Worm (Caenorhabditis elegans): ENCODE data around the gene pdr-1.

The pdr-1 gene

DNA sequence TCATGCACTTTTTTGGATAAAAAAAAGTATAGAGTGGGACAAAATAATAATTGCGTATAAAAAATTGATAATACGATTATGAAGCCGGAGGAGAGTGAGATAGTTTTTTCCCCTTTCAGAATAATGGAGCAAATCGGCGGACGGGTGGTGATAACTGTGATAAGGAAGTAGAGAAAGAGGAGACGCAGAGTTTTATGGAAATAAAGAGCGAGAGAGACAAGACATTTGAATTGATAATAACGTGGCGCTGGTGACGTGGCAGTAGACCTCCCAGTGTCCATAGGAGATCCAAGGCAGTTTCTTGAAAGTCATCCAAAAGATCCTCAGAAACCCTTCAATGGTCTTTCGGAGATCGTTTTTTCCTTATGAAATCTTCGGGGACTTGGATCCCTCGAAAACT is 37.5 kb upstream of the pdr-1 start (continued):
- peak; percentile 77 for TF ChIP-seq elt-2 (tag; optimal IDR thresholded peaks at IDR 0.05)
- no peak for TF ChIP-seq ztf-4 (tag; optimal IDR thresholded peaks at IDR 0.05)
- TF ChIP-seq nhr-77 (tag; optimal IDR thresholded peaks at IDR 0.05): no peak
- TF ChIP-seq mab-9 (GFP tag; IDR thresholded peaks at IDR 0.05): no peak
- no peak for TF ChIP-seq grh-1 (GFP tag; IDR thresholded peaks at IDR 0.05)
- TF ChIP-seq vab-15 (tag; optimal IDR thresholded peaks at IDR 0.05): no peak
- TF ChIP-seq rnt-1 (tag; optimal IDR thresholded peaks at IDR 0.05): no peak

DNA sequence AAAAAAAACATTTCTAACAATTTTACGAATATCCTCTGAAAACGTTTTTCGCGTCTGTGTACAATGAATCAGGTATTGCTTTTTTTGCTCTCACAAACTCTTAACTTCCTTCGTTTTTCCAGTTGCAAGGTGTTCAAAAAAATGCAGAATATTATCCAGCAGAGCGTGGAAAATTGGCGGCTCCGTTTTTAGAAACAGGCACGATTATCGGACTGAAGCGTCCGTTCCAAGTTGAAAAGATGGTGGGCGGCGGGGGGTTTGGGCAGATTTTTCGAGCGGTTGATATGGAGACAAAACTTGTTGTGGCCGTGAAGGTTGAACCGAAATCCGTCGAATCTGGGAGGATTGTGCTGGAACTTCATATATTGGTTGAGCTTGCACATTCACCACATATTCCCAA is 36.3 kb upstream of the pdr-1 start, which contains the start of gene W06F12.3:
Gene W06F12.3 (plus strand): TSS at position 23 of the 400 bp plus-strand sequence.
- no peak for TF ChIP-seq dsc-1 (tag; optimal IDR thresholded peaks at IDR 0.05)

DNA sequence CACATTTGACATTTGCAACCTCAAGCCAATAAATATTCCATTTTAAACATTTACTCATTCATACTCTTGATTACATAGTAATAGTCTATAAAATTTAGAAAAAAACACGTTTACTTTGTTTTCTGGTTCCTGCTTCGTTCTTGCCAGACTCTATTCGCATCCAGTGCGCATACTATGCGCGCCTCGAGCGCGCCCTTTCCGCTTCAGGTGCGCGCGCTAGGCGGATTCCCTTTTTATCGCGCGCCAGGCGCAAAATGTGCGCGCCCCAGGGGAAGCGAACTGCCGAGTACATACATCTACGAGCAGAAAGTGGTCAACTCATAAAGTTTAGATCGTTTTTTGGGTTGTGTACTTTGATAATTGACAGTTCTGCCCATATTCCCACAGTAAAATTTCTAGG is 29.9 kb upstream of the pdr-1 start:
- no peak for TF ChIP-seq alr-1 (tag; optimal IDR thresholded peaks at IDR 0.05; ENCODE audit: borderline replicate concordance)
- no peak for TF ChIP-seq hlh-4 (tag; optimal IDR thresholded peaks at IDR 0.05)

DNA sequence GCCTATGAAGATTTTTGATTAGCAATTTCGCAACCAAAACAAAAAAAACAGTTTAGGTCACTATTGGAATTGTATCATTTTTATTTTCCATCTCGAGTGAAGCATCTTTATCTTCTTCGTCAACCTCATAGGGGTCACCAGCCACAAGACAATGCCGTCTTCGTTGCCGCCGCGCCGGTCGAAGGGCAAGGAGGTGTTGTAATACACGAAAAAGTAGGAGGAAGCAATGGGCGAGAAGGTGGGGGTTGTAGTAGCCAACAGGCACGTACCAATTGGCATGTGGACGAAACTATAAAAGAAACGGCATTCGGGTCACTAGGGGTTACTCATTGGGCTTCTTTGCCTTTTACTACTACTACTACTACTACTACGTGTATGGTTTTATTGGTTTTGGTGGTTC is 29.3 kb upstream of the pdr-1 start:
- TF ChIP-seq alr-1 (tag; optimal IDR thresholded peaks at IDR 0.05; ENCODE audit: borderline replicate concordance) (no peak), nhr-19 (GFP tag; conservative IDR thresholded peaks at IDR 0.05) (no peak), tbx-2 (tag; optimal IDR thresholded peaks at IDR 0.05) (no peak), nhr-28 (tag; optimal IDR thresholded peaks at IDR 0.05) (no peak), nhr-20 (tag; optimal IDR thresholded peaks at IDR 0.05) (no peak), snu-23 (GFP tag; optimal IDR thresholded peaks at IDR 0.05) (no peak), ceh-88 (GFP tag; IDR thresholded peaks at IDR 0.05) (no peak), C34B4.2 (tag; optimal IDR thresholded peaks at IDR 0.05) (no peak), lin-13 (GFP tag; optimal IDR thresholded peaks at IDR 0.05) (no peak), ets-5 (GFP tag; IDR thresholded peaks at IDR 0.05) (no peak), dsc-1 (tag; optimal IDR thresholded peaks at IDR 0.05) (no peak), ceh-63 (GFP tag; optimal IDR thresholded peaks at IDR 0.05) (no peak), blmp-1 (tag; optimal IDR thresholded peaks at IDR 0.05) (no peak), lin-14 (GFP tag; optimal IDR thresholded peaks at IDR 0.05) (no peak), ceh-82 (tag; optimal IDR thresholded peaks at IDR 0.05) (no peak), skn-1 (tag; optimal IDR thresholded peaks at IDR 0.05) (no peak), lin-35 (GFP tag; optimal IDR thresholded peaks at IDR 0.05) (no peak)

DNA sequence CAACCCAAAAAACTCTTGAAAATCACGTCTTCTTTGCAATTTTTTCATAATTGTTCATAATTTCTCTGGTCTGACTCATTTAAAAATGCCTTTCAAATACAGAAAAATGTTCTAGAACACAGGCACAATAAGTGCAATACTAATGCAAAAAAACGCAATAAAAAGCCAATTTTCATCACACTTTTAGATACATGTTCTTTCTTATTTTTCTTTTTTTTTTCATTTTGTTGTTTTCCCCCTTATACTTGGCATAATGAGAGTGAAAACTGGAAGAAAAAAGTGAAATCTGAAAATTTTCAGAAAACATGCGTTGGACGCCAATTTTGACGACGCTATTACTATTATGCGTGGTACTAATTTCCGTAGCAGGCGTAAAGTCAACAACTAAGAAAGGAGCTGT is 27.4 kb upstream of the pdr-1 start, which contains the start of gene tyr-2:
Gene tyr-2 (plus strand): TSS at position 301 of the 400 bp plus-strand sequence.
- no peak for TF ChIP-seq alr-1 (tag; optimal IDR thresholded peaks at IDR 0.05; ENCODE audit: borderline replicate concordance)
- no peak for TF ChIP-seq lsy-2 (tag; optimal IDR thresholded peaks at IDR 0.05)
- TF ChIP-seq sptf-1 (tag; optimal IDR thresholded peaks at IDR 0.05): no peak
- no peak for TF ChIP-seq unc-30 (tag; optimal IDR thresholded peaks at IDR 0.05)
- no peak for TF ChIP-seq pag-3 (tag; optimal IDR thresholded peaks at IDR 0.05; ENCODE audit: borderline replicate concordance, insufficient read depth)
- no peak for TF ChIP-seq efl-3 (GFP tag; optimal IDR thresholded peaks at IDR 0.05)
- no peak for TF ChIP-seq zag-1 (tag; optimal IDR thresholded peaks at IDR 0.05)
- no peak for TF ChIP-seq nhr-28 (tag; optimal IDR thresholded peaks at IDR 0.05)
- no peak for TF ChIP-seq nhr-84 (tag; optimal IDR thresholded peaks at IDR 0.05)
- TF ChIP-seq lin-35 (GFP tag; optimal IDR thresholded peaks at IDR 0.05): no peak
- no peak for TF ChIP-seq ces-1 (GFP tag; optimal IDR thresholded peaks at IDR 0.05)
- no peak for TF ChIP-seq blmp-1 (tag; optimal IDR thresholded peaks at IDR 0.05)
- no peak for TF ChIP-seq lin-39 (tag; optimal IDR thresholded peaks at IDR 0.05)
- no peak for TF ChIP-seq tlp-1 (tag; optimal IDR thresholded peaks at IDR 0.05)
- TF ChIP-seq lin-15B (tag; optimal IDR thresholded peaks at IDR 0.05): no peak
- no peak for TF ChIP-seq jun-1 (tag; optimal IDR thresholded peaks at IDR 0.05)
- TF ChIP-seq ceh-82 (tag; optimal IDR thresholded peaks at IDR 0.05): no peak
- no peak for TF ChIP-seq hlh-4 (tag; optimal IDR thresholded peaks at IDR 0.05)
- no peak for TF ChIP-seq unc-98 (GFP tag; IDR thresholded peaks at IDR 0.05)

All from whole organism, L1 larva.